Worm (Caenorhabditis elegans) whole organism, dauer: ENCODE results near the gene math-44.
"Not testable (repeated sequence)": the region's sequence is repeated elsewhere in the genome, so short reads cannot be mapped to it uniquely, and the experiment has no call there.

Source experiments
- unc-62 ChIP-seq: sonication (generic microtip); optimal IDR thresholded peaks from 2 replicates; lab custom pipeline; 2017; ENCODE audit warnings: missing biosample characterization, missing genetic modification reagents, missing genetic modification characterization

The math-44 gene

ce11 chrII:1989010-1989409, at the start of gene math-44:
math-44 (plus strand) TSS chrII:1989310.
- no peak for TF ChIP-seq unc-62 (GFP tag; lab: Kevin White, UChicago)

DNA sequence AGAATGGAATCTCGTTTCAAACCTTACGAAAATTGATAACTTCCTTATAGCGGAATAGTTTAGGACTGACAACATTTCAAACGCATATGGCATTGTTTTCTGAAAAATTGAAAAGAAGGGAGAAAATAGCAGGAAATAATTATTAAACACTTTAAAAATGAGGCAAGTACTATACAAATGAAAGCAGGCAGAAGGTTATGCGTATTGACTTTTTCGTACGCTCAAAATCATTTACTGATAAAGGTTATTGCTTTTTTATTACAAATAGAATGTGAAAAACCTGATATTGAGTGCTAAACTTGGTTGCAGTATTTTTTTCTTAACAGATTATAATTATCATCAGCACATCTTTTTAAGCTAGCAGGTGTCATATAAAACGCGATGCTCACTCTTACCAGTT, 49.5 kb upstream of the math-44 start, which contains the start of gene ZK250.13:
Gene ZK250.13, minus strand, starts transcription at position 101 of the 400 bp plus-strand sequence.
- TF ChIP-seq unc-62 (GFP tag; lab: Kevin White, UChicago), result no peak

ce11 chrII:1945093-1945492, 44.0 kb upstream of the math-44 start, which contains the start of gene ZK250.14:
ZK250.14 (minus strand) TSS chrII:1945193.
- no peak for TF ChIP-seq unc-62 (GFP tag; lab: Kevin White, UChicago)

- no peak for TF ChIP-seq unc-62 (GFP tag; lab: Kevin White, UChicago)
Observed at ce11 chrII:1946427-1946826, 42.7 kb upstream of the math-44 start, which contains the start of gene math-48. math-48 (minus strand) TSS chrII:1946527.

DNA sequence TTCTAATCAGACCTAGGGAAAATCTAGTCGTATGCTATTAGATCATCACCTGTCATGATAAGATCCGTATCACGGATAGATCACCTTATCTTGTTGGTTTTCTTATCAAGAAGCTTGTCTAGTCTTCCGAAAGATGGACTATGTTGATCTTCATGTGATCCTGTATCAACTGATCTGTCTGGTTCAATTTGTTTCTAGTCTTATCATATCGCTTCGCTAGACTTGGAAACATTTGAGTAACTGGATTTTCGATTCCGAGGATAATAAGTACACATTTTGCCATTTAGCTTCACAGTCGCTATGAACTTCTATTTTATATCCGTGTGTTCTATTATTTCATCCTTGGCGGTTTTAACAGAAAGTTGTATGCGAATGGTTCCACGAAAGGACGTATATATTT, 40.7 kb upstream of the math-44 start, which contains the start of gene ZK250.2:
Gene ZK250.2, plus strand, starts transcription at position 301 of the 400 bp plus-strand sequence.
- TF ChIP-seq unc-62 (GFP tag; lab: Kevin White, UChicago), result not testable (repeated sequence)

ce11 chrII:1949119-1949518, 40.0 kb upstream of the math-44 start:
- TF ChIP-seq unc-62 (GFP tag; lab: Kevin White, UChicago), result no peak

ce11 chrII:1955568-1955967, 33.5 kb upstream of the math-44 start, which contains the start of gene math-49:
math-49 (minus strand) TSS chrII:1955668.
- not testable (repeated sequence) for TF ChIP-seq unc-62 (GFP tag; lab: Kevin White, UChicago)

DNA sequence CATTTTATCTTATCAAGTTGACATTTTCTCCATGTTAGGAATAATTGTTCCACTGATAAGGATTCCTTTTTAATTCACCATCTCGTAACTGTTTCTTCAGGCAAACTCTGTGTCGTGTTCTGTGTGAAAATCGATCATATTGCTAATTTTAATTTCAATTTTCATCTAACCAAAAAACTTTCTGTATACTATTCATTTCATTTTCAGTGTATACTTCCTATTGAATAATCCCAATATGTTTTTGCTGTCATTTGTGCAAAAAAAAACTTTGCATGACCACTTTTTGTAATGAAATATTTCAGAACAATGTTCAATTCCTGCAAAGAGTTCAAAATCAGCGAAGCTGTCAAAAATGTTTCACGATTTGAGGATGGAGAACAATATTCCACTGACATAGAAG, 2.1 kb upstream of the math-44 start, which contains the start of gene Y16E11A.4:
Gene Y16E11A.4, plus strand, starts transcription at position 301 of the 400 bp plus-strand sequence.
- TF ChIP-seq unc-62 (GFP tag; lab: Kevin White, UChicago), result no peak

DNA sequence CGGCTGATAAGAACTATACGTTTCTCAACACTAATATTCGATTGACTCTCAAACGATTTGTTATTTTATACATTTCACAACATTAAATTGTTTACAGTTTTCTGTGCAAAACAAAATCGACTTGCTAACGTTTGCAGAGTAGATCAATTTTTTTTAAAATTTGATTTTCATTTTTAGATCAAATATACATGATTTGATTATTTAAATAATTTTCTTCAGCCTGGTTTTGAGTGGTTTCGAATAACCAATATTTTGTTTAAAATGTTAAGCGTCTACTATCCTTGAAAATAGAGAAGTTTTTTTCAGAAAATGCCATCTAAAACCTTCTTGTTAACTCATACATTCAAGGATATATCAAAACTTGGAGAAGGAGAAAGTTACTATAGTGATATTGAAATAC, 4.6 kb downstream of the math-44 start, which contains the start of gene math-21:
Gene math-21, plus strand, starts transcription at position 301 of the 400 bp plus-strand sequence.
- no peak for TF ChIP-seq unc-62 (GFP tag; lab: Kevin White, UChicago)

DNA sequence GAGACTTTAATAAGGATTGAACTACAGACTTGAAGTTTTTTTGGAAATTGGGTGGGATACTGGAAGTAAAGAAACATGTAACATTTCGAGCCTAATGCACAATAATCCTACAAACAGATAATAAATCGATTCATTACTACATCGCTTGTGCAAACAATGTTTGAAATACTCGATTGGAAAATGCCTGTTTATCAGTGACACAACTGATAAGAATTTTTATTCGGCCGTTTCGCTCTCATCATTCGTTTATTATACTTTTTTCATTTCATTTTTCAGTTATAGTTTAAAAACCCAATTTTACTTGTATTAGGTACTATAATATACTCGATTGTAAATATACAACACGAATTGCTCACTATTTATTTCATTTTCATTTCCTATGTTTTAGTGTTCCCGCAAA, 6.6 kb downstream of the math-44 start:
- no peak for TF ChIP-seq unc-62 (GFP tag; lab: Kevin White, UChicago)

- TF ChIP-seq unc-62 (GFP tag; lab: Kevin White, UChicago), result no peak
Observed at ce11 chrII:1996237-1996636, 7.1 kb downstream of the math-44 start, which contains the start of gene math-20. math-20 (plus strand) TSS chrII:1996537.

- TF ChIP-seq unc-62 (GFP tag; lab: Kevin White, UChicago), result not testable (repeated sequence)
Observed at ce11 chrII:1998561-1998960, 9.5 kb downstream of the math-44 start, which contains the start of gene math-19. math-19 (plus strand) TSS chrII:1998861.

DNA sequence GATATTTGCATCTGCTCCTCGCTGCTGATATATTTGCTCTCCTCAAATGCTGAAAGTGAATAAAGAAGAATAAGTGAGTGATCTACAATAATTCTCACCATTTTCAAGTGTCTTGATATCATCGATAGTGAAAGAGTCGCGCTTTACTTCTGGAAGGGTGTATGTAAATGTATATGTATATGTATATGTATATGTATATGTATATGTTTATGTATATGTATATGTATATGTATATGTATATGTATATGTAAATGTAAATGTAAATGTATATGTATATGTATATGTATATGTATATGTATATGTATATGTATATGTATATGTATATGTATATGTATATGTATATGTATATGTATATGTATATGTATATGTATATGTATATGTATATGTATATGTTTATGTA, 11.6 kb downstream of the math-44 start, which contains the start of gene ceh-84:
Gene ceh-84, minus strand, starts transcription at position 101 of the 400 bp plus-strand sequence.
- not testable (repeated sequence) for TF ChIP-seq unc-62 (GFP tag; lab: Kevin White, UChicago)

DNA sequence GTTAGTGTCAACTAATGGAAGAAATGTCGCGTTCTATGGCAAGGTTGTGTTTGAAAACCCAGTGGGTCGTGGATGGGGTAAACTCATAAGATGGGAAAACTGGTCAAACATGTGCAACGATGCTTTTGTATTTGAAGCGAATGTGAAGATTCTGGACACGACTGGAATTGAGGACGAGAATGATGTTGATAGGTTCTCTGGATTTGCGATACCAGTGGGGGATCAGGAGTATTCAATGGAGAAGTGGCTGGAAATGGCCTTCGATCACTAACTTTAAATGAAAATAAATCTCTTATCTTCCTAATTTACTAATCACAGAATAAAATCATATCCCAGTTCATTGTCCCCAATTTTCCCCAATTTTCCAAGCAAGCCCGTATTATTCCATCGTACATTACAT, 22.1 kb downstream of the math-44 start:
- no peak for TF ChIP-seq unc-62 (GFP tag; lab: Kevin White, UChicago)

DNA sequence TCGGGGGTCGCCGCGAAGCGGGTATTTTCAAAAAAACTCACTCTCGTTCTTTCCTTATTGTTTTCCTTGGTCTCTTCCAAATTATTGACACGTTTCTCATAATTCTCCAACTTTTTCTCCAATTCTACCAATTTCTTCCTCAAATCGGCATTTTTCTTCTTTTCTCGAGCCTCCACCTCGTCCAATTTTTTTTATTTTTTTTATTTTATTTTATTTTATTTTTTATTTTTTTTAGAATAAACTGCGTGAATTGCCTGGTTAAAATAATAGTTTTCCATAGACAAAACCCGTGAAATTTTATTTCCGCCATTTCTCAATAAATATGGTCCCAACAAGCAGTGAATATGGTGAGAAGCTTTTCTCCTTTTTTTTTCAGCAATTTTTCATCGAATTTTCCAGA, 23.6 kb downstream of the math-44 start, which contains the start of gene F59H6.15:
Gene F59H6.15, plus strand, starts transcription at position 301 of the 400 bp plus-strand sequence.
- no peak for TF ChIP-seq unc-62 (GFP tag; lab: Kevin White, UChicago)

DNA sequence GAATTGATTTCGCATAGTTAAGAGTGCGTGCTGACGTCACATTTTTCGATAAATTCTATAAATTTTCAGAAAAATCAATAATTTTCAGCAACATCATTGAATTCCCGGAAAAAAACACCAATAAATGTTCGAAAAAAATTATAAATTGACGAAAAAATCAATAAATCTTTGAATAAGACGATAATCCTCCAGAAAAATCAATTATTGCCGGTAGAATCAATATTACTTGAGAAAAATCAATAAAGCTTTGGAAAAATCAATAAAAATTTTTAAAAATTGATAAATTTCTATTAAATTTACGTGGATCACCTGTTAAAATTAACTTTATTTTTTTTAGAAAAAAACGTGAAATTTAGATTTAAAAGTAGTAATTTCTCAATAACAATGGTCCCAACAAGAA, 24.7 kb downstream of the math-44 start:
- TF ChIP-seq unc-62 (GFP tag; lab: Kevin White, UChicago), result no peak

ce11 chrII:2023514-2023913, 34.4 kb downstream of the math-44 start, which contains the start of gene cya-2:
cya-2 (minus strand) TSS chrII:2023614.
- not testable (repeated sequence) for TF ChIP-seq unc-62 (GFP tag; lab: Kevin White, UChicago)
